Fruit fly (Drosophila melanogaster): ENCODE data around the gene CG6576.
A peak's percentile ranks its signal among the peaks of the same experiment; 100 is the strongest.

Gene CG6576

DNA sequence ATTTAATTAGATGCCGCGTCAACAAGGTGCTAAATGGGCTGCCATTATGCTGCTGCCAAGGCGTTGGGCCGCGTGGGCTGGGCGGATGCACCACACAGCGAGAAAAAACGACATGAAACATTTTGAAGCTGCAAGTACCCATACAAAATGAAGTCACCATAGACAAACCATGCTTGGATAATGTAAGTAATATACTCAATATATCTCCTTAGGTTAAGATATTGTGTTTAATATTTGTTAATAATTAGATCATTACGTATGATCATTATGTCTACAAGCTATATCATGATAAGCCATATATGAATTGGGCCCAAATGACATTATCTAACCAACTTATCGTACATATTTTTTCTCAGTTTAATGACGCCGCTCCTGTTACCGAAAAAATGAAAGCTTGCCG lies 39.8 kb upstream of the CG6576 start (continued):
- TF ChIP-seq pdm3 (GFP tag; optimal IDR thresholded peaks at IDR 0.05) (peak; percentile 25), achi (GFP tag; optimal IDR thresholded peaks at IDR 0.05) (peak; percentile 24), Eip75B (GFP tag; optimal IDR thresholded peaks at IDR 0.05) (peak; percentile 37), acj6 (GFP tag; optimal IDR thresholded peaks at IDR 0.05) (peak; percentile 35), CG6808 (GFP tag; optimal IDR thresholded peaks at IDR 0.05) (peak; percentile 29), CG10631 (GFP tag; optimal IDR thresholded peaks at IDR 0.05) (peak; percentile 35), CG8632 (GFP tag; optimal IDR thresholded peaks at IDR 0.05) (peak; percentile 14), Smox (GFP tag; optimal IDR thresholded peaks at IDR 0.05) (peak; percentile 68), CG34406 (GFP tag; optimal IDR thresholded peaks at IDR 0.05) (peak; percentile 33), CG4318 (GFP tag; optimal IDR thresholded peaks at IDR 0.05) (peak; percentile 25), Hr4 (GFP tag; optimal IDR thresholded peaks at IDR 0.05) (peak; percentile 50), cyc (GFP tag; optimal IDR thresholded peaks at IDR 0.05) (peak; percentile 52), topi (GFP tag; optimal IDR thresholded peaks at IDR 0.05) (peak; percentile 67), Ets96B (tag; optimal IDR thresholded peaks at IDR 0.05) (peak; percentile 7), CG10669 (GFP tag; optimal IDR thresholded peaks at IDR 0.05) (no peak), OdsH (GFP tag; optimal IDR thresholded peaks at IDR 0.05) (peak; percentile 40)

DNA sequence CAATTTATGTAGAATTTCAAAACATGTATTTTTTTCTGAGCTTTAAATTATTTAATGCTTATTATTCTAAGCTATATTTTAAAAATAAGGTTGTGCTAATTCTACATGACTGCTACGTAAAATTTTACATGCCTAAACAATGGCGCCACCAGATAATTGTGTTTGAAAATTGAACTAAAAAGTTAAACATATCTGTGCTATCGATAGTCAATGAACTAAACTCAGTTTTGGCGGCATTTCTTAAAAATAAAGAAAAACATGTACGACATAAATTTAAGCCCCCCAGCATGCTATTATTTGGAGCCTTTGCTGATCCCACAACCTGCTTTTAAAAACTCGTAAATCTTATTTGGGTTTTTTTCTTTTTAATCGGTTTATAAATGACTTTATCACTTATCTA lies 37.2 kb upstream of the CG6576 start:
- TF ChIP-seq CG8319 (GFP tag; optimal IDR thresholded peaks at IDR 0.05) (no peak), Lpt (GFP tag; optimal IDR thresholded peaks at IDR 0.05) (no peak), cyc (GFP tag; optimal IDR thresholded peaks at IDR 0.05) (peak; percentile 13), spab (GFP tag; optimal IDR thresholded peaks at IDR 0.05) (no peak), Met (GFP tag; optimal IDR thresholded peaks at IDR 0.05) (peak; percentile 13), Ets21C (GFP tag; optimal IDR thresholded peaks at IDR 0.05) (no peak), vri (GFP tag; optimal IDR thresholded peaks at IDR 0.05) (no peak), CG8632 (GFP tag; optimal IDR thresholded peaks at IDR 0.05) (no peak), Eip78C (GFP tag) (peak; percentile 36), CG3919 (GFP tag; optimal IDR thresholded peaks at IDR 0.05) (peak; percentile 6), CG10631 (GFP tag; optimal IDR thresholded peaks at IDR 0.05) (no peak), esn (GFP tag; optimal IDR thresholded peaks at IDR 0.05) (peak; percentile 12), dsx (GFP tag; optimal IDR thresholded peaks at IDR 0.05; ENCODE audit: poor library complexity, severe bottlenecking) (no peak), svp (GFP tag) (peak; percentile 22), salr (GFP tag; optimal IDR thresholded peaks at IDR 0.05) (no peak), CG16779 (tag; optimal IDR thresholded peaks at IDR 0.05) (no peak), CG6854 (GFP tag; optimal IDR thresholded peaks at IDR 0.05) (no peak), OdsH (GFP tag; optimal IDR thresholded peaks at IDR 0.05) (no peak), Blimp-1 (GFP tag; optimal IDR thresholded peaks at IDR 0.05) (no peak), CG6792 (GFP tag; optimal IDR thresholded peaks at IDR 0.05) (no peak), Sox14 (GFP tag; optimal IDR thresholded peaks at IDR 0.05) (no peak), CG32006 (GFP tag; optimal IDR thresholded peaks at IDR 0.05) (no peak), CG6163 (GFP tag; IDR thresholded peaks at IDR 0.05) (no peak), lz (GFP tag; optimal IDR thresholded peaks at IDR 0.05) (no peak)

DNA sequence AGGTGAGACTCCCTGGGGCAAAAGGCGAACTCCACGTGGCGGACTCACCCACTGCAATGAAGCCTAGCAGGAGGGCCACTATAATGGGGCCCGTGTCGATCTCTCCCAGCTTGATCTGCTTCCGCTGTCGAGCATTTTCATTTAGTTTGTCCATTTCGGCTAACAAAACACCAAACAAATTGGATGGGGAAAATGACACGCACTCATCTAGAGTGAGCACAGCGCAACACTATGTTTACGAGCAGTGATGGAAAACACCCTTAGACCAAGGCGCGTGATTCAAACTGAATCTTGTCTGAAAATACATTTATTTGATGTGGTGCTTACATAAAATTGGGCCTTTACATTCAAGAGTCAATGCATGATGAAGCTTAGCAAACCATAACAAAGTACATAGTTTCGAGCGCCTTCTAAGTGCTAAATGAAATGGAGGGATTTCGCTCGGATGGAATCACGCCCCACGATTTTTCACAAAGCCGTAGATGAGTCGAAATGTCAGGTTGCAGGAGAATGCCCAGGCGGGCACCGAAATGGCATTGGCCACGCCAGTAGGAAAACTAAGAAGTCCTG lies 35.7 kb upstream of the CG6576 start, which contains the start of gene SrpRbeta:
Gene SrpRbeta (minus strand): TSS at position 236 of the 570 bp plus-strand sequence.
- no peak for TF ChIP-seq Sox15 (GFP tag; optimal IDR thresholded peaks at IDR 0.05)
- no peak for TF ChIP-seq CG3032 (tag; optimal IDR thresholded peaks at IDR 0.05)
- TF ChIP-seq CG8119 (GFP tag; IDR thresholded peaks at IDR 0.05): no peak
- peak in 1 of 2 experiments; percentile 35 for TF ChIP-seq ss (GFP tag; optimal IDR thresholded peaks at IDR 0.05)
- TF ChIP-seq Gug (GFP tag; IDR thresholded peaks at IDR 0.05): no peak
- no peak for TF ChIP-seq CG32006 (GFP tag; optimal IDR thresholded peaks at IDR 0.05)
- no peak for TF ChIP-seq Blimp-1 (GFP tag; optimal IDR thresholded peaks at IDR 0.05)
- no peak for TF ChIP-seq acj6 (GFP tag; optimal IDR thresholded peaks at IDR 0.05)
- TF ChIP-seq CG15336 (GFP tag; IDR thresholded peaks at IDR 0.05): no peak
- no peak for TF ChIP-seq CG6276 (GFP tag; optimal IDR thresholded peaks at IDR 0.05)
- no peak for TF ChIP-seq CG9139 (GFP tag; optimal IDR thresholded peaks at IDR 0.05)
- no peak for TF ChIP-seq CG10669 (GFP tag; optimal IDR thresholded peaks at IDR 0.05)
- peak; percentile 7 for TF ChIP-seq CG6808 (GFP tag; optimal IDR thresholded peaks at IDR 0.05)
- TF ChIP-seq Eip75B (GFP tag; optimal IDR thresholded peaks at IDR 0.05): no peak
- no peak for TF ChIP-seq CG10631 (GFP tag; optimal IDR thresholded peaks at IDR 0.05)
- no peak for TF ChIP-seq fd85E (GFP tag; optimal IDR thresholded peaks at IDR 0.05)
- no peak for TF ChIP-seq CG6792 (GFP tag; optimal IDR thresholded peaks at IDR 0.05)
- peak; percentile 11 for TF ChIP-seq cyc (GFP tag; optimal IDR thresholded peaks at IDR 0.05)
- TF ChIP-seq svp (GFP tag): no peak
- no peak for TF ChIP-seq Hr38 (GFP tag; optimal IDR thresholded peaks at IDR 0.05)
- TF ChIP-seq CG11762 (GFP tag; optimal IDR thresholded peaks at IDR 0.05; ENCODE audit: insufficient read depth): no peak
- no peak for TF ChIP-seq salr (GFP tag; optimal IDR thresholded peaks at IDR 0.05)
- no peak for TF ChIP-seq spab (GFP tag; optimal IDR thresholded peaks at IDR 0.05)
- TF ChIP-seq vri (GFP tag; optimal IDR thresholded peaks at IDR 0.05): peak; percentile 26
- TF ChIP-seq Eip78C (GFP tag): peak; percentile 46
- TF ChIP-seq CG16779 (tag; optimal IDR thresholded peaks at IDR 0.05): no peak
